Worm (Caenorhabditis elegans) whole organism, L3 larva: ENCODE measurements around the gene vamp-7.

Source experiments
- ZK546.5 ChIP-seq: sonication (generic microtip); optimal IDR thresholded peaks from 2 replicates; lab custom pipeline; 2017; ENCODE audit warnings: missing biosample characterization, missing genetic modification characterization
- nhr-12 ChIP-seq: fragments of 150-350 bp; optimal IDR thresholded peaks from 2 replicates; lab custom pipeline; 2014; ENCODE audit warnings: missing biosample characterization, missing genetic modification characterization
- nhr-28 ChIP-seq: fragments of 150-350 bp; optimal IDR thresholded peaks from 2 replicates; lab custom pipeline; 2014; ENCODE audit warnings: missing biosample characterization, missing genetic modification characterization
- unc-39 ChIP-seq: sonication (generic microtip); optimal IDR thresholded peaks from 4 replicates; lab custom pipeline; 2017; ENCODE audit warnings: missing biosample characterization, missing genetic modification characterization

DNA sequence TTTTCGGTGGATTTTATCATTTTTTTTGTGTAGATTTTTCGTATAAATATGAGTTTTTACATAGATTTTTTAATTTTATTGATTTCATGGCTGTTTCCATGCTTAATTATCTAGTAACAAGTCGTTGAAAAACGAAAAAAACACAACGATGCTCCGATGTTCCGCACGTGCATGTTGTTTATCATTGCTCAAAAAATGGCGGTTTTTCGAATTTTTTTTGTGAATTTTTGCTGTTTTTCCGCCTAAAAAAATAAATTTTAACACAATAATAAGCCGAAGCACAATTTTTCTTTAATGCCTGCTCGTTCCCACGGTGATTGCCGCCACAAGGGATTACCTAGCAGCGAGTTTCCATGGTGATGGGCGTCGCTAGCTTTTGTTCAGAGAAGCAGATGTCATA, 34.2 kb downstream of the vamp-7 start:
- no peak for TF ChIP-seq ZK546.5 (tag; lab: Kevin White, UChicago)
- no peak for TF ChIP-seq nhr-28
- no peak for TF ChIP-seq unc-39
- TF ChIP-seq nhr-12 (tag; lab: Kevin White, UChicago) = no peak
